Worm (Caenorhabditis elegans): ENCODE data around the gene M7.7.

The M7.7 gene

DNA sequence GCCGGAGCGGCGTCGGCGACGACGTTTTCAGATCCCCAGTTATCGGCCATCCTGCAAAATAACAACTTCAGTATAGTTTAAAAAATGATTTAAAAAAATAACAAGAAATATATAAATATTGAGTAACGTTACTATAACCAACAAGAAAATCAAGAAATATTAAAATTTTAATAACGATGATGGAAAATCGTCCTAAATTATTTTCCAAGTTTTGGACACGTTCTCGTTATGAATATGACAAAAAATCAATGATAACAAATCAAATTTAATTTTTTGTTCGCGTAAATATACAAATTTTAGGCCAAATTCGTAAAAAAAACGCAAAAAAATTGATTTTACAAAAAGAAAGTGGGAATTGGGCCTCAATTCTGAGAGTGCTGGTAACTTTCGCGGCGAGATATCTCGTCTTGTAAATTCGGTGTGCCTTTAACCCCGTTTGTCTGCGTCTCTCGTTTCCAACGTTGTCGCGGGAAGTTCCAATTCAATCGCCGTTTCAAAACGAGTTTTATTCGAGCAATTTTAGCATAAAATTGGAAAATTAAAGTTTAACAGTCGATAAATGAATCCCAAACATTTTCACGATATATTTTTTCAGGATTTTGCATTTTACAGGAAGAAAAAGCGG, 21.5 kb downstream of the M7.7 start, which contains the start of gene rps-5:
TSS of gene rps-5 (minus strand) at position 51 of the 625 bp plus-strand sequence.
- TF ChIP-seq unc-39 (tag; optimal IDR thresholded peaks at IDR 0.05) (no peak), lin-13 (GFP tag; optimal IDR thresholded peaks at IDR 0.05) (peak; percentile 61), ama-1 (optimal IDR thresholded peaks at IDR 0.05) (peak; percentile 18), zag-1 (tag; optimal IDR thresholded peaks at IDR 0.05) (no peak), nhr-129 (tag; optimal IDR thresholded peaks at IDR 0.05) (peak; percentile 71), egl-27 (tag; optimal IDR thresholded peaks at IDR 0.05) (no peak), nhr-11 (tag; optimal IDR thresholded peaks at IDR 0.05) (no peak), snpc-4 (tag; optimal IDR thresholded peaks at IDR 0.05) (peak; percentile 49), sem-4 (tag; optimal IDR thresholded peaks at IDR 0.05) (peak; percentile 29), mdl-1 (tag; optimal IDR thresholded peaks at IDR 0.05) (no peak), ztf-4 (tag; optimal IDR thresholded peaks at IDR 0.05) (no peak), nhr-12 (tag; optimal IDR thresholded peaks at IDR 0.05) (no peak), unc-62 (GFP tag; optimal IDR thresholded peaks at IDR 0.05) (no peak), nhr-10 (tag; optimal IDR thresholded peaks at IDR 0.05) (no peak), fos-1 (tag; optimal IDR thresholded peaks at IDR 0.05) (peak; percentile 33), dmd-4 (tag; optimal IDR thresholded peaks at IDR 0.05) (no peak), ztf-1 (GFP tag; conservative IDR thresholded peaks at IDR 0.05) (no peak), nhr-6 (tag; optimal IDR thresholded peaks at IDR 0.05) (no peak), mbf-1 (tag; optimal IDR thresholded peaks at IDR 0.05) (no peak), elt-3 (tag; optimal IDR thresholded peaks at IDR 0.05) (no peak), nhr-23 (tag; optimal IDR thresholded peaks at IDR 0.05) (no peak), skn-1 (tag; optimal IDR thresholded peaks at IDR 0.05) (no peak), mab-5 (tag; optimal IDR thresholded peaks at IDR 0.05) (peak; percentile 14), ZK546.5 (tag; optimal IDR thresholded peaks at IDR 0.05) (peak; percentile 15), alr-1 (tag; optimal IDR thresholded peaks at IDR 0.05) (no peak), sma-9 (GFP tag; optimal IDR thresholded peaks at IDR 0.05) (peak; percentile 41), sma-9 (tag; optimal IDR thresholded peaks at IDR 0.05) (no peak), gmeb-1 (tag; optimal IDR thresholded peaks at IDR 0.05) (peak; percentile 78), lin-39 (tag; optimal IDR thresholded peaks at IDR 0.05) (no peak), peb-1 (tag; optimal IDR thresholded peaks at IDR 0.05) (no peak), blmp-1 (tag; optimal IDR thresholded peaks at IDR 0.05; ENCODE audit: insufficient read depth) (no peak), crh-2 (tag; optimal IDR thresholded peaks at IDR 0.05) (peak; percentile 65), ztf-11 (tag; optimal IDR thresholded peaks at IDR 0.05) (no peak), nhr-21 (tag; optimal IDR thresholded peaks at IDR 0.05) (peak; percentile 33), sma-3 (GFP tag; optimal IDR thresholded peaks at IDR 0.05) (peak; percentile 22), nhr-25 (tag; optimal IDR thresholded peaks at IDR 0.05) (peak; percentile 59), nhr-77 (tag; optimal IDR thresholded peaks at IDR 0.05) (no peak), ceh-82 (tag; optimal IDR thresholded peaks at IDR 0.05) (no peak), R02D3.7 (tag; optimal IDR thresholded peaks at IDR 0.05) (no peak), elt-1 (tag; optimal IDR thresholded peaks at IDR 0.05) (no peak), lin-11 (tag; optimal IDR thresholded peaks at IDR 0.05) (peak; percentile 47), aly-2 (tag; optimal IDR thresholded peaks at IDR 0.05) (no peak), ceh-16 (tag; optimal IDR thresholded peaks at IDR 0.05) (no peak), nhr-237 (tag; optimal IDR thresholded peaks at IDR 0.05) (no peak), Y55F3AM.14 (GFP tag; optimal IDR thresholded peaks at IDR 0.05) (no peak), C34F6.9 (tag; optimal IDR thresholded peaks at IDR 0.05) (peak; percentile 71), lsy-2 (tag; optimal IDR thresholded peaks at IDR 0.05) (peak; percentile 50 to 89), F13H6.1 (tag; optimal IDR thresholded peaks at IDR 0.05) (peak; percentile 20), unc-55 (GFP tag; optimal IDR thresholded peaks at IDR 0.05) (peak; percentile 86)

All from whole organism, L2 larva.